Fruit fly (Drosophila melanogaster): Measurements from ENCODE around the gene Tasp1.

The Tasp1 gene

dm6 chr3L:16043045-16043781 lies 44.1 kb downstream of the Tasp1 start (continued):
- TF ChIP-seq CG16779 (tag; optimal IDR thresholded peaks at IDR 0.05): peak; percentile 76
- peak; percentile 80 to 81 for TF ChIP-seq ss (GFP tag; optimal IDR thresholded peaks at IDR 0.05)
- TF ChIP-seq fkh (GFP tag; optimal IDR thresholded peaks at IDR 0.05): no peak
- peak; percentile 57 for TF ChIP-seq Eip75B (GFP tag; optimal IDR thresholded peaks at IDR 0.05)
- TF ChIP-seq CG34406 (GFP tag; optimal IDR thresholded peaks at IDR 0.05): peak; percentile 81
- peak; percentile 60 for TF ChIP-seq fd59A (GFP tag; optimal IDR thresholded peaks at IDR 0.05)
- peak; percentile 84 for TF ChIP-seq CG15336 (GFP tag; IDR thresholded peaks at IDR 0.05)
- peak; percentile 86 for TF ChIP-seq CG10669 (GFP tag; optimal IDR thresholded peaks at IDR 0.05)
- peak; percentile 84 for TF ChIP-seq CG32006 (GFP tag; optimal IDR thresholded peaks at IDR 0.05)
- peak; percentile 67 for TF ChIP-seq CG4318 (GFP tag; optimal IDR thresholded peaks at IDR 0.05)
- TF ChIP-seq CG1621 (tag; optimal IDR thresholded peaks at IDR 0.05): peak; percentile 73
- TF ChIP-seq CG3032 (tag; optimal IDR thresholded peaks at IDR 0.05): peak; percentile 92
- TF ChIP-seq CG6854 (GFP tag; optimal IDR thresholded peaks at IDR 0.05): peak; percentile 74
- TF ChIP-seq Sox14 (GFP tag; optimal IDR thresholded peaks at IDR 0.05): peak; percentile 28
- TF ChIP-seq Met (GFP tag; optimal IDR thresholded peaks at IDR 0.05): peak; percentile 63
- peak; percentile 36 for TF ChIP-seq CG11902 (GFP tag; optimal IDR thresholded peaks at IDR 0.05)
- TF ChIP-seq Lpt (GFP tag; optimal IDR thresholded peaks at IDR 0.05): peak; percentile 72
- peak; percentile 86 for TF ChIP-seq Eip78C (GFP tag)
- TF ChIP-seq CG6808 (GFP tag; optimal IDR thresholded peaks at IDR 0.05): peak; percentile 83
- peak; percentile 30 for TF ChIP-seq CG31627 (GFP tag; optimal IDR thresholded peaks at IDR 0.05)
- peak; percentile 72 for TF ChIP-seq CG6276 (GFP tag; optimal IDR thresholded peaks at IDR 0.05)
- peak; percentile 59 for TF ChIP-seq CG6792 (GFP tag; optimal IDR thresholded peaks at IDR 0.05)
- peak; percentile 74 for TF ChIP-seq Blimp-1 (GFP tag; optimal IDR thresholded peaks at IDR 0.05)

- no peak for TF ChIP-seq Sox102F (GFP tag; optimal IDR thresholded peaks at IDR 0.05)
- peak; percentile 32 for TF ChIP-seq fd85E (GFP tag; optimal IDR thresholded peaks at IDR 0.05)
- TF ChIP-seq Sox15 (GFP tag; optimal IDR thresholded peaks at IDR 0.05): no peak
- TF ChIP-seq fkh (GFP tag; optimal IDR thresholded peaks at IDR 0.05): no peak
- TF ChIP-seq Hr38 (GFP tag; optimal IDR thresholded peaks at IDR 0.05): no peak
- TF ChIP-seq Lpt (GFP tag; optimal IDR thresholded peaks at IDR 0.05): peak; percentile 57
- TF ChIP-seq CG32006 (GFP tag; optimal IDR thresholded peaks at IDR 0.05): no peak
- no peak for TF ChIP-seq CG10669 (GFP tag; optimal IDR thresholded peaks at IDR 0.05)
Measured at dm6 chr3L:16042640-16043039, 44.7 kb downstream of the Tasp1 start.

dm6 chr3L:16042080-16042344 lies 45.3 kb downstream of the Tasp1 start:
- TF ChIP-seq CG8319 (GFP tag; optimal IDR thresholded peaks at IDR 0.05) (no peak), esn (GFP tag; optimal IDR thresholded peaks at IDR 0.05) (no peak), CG11762 (GFP tag; optimal IDR thresholded peaks at IDR 0.05; ENCODE audit: insufficient read depth) (no peak), Hr39 (GFP tag; optimal IDR thresholded peaks at IDR 0.05) (no peak), Smox (GFP tag; optimal IDR thresholded peaks at IDR 0.05) (no peak), CG11294 (GFP tag; IDR thresholded peaks at IDR 0.05) (no peak), Hr38 (GFP tag; optimal IDR thresholded peaks at IDR 0.05) (no peak), CG8632 (GFP tag; optimal IDR thresholded peaks at IDR 0.05) (no peak), Gug (GFP tag; IDR thresholded peaks at IDR 0.05) (no peak), topi (GFP tag; optimal IDR thresholded peaks at IDR 0.05) (no peak), CG7368 (GFP tag; optimal IDR thresholded peaks at IDR 0.05) (no peak), Eip78C (GFP tag) (no peak), CG34406 (GFP tag; optimal IDR thresholded peaks at IDR 0.05) (no peak), spab (GFP tag; optimal IDR thresholded peaks at IDR 0.05) (no peak), CG3032 (tag; optimal IDR thresholded peaks at IDR 0.05) (peak; percentile 6), Blimp-1 (GFP tag; optimal IDR thresholded peaks at IDR 0.05) (no peak), vri (GFP tag; optimal IDR thresholded peaks at IDR 0.05) (no peak), Sox15 (GFP tag; optimal IDR thresholded peaks at IDR 0.05) (no peak), Ets21C (GFP tag; optimal IDR thresholded peaks at IDR 0.05) (no peak), acj6 (GFP tag; optimal IDR thresholded peaks at IDR 0.05) (peak; percentile 28), net (GFP tag; optimal IDR thresholded peaks at IDR 0.05) (no peak), CG32006 (GFP tag; optimal IDR thresholded peaks at IDR 0.05) (peak; percentile 29), Lpt (GFP tag; optimal IDR thresholded peaks at IDR 0.05) (no peak), fd85E (GFP tag; optimal IDR thresholded peaks at IDR 0.05) (no peak), lz (GFP tag; optimal IDR thresholded peaks at IDR 0.05) (no peak), CG15336 (GFP tag; IDR thresholded peaks at IDR 0.05) (0 out of 2 replicates have a peak, but pooled peaks have one; percentile 3), Eip93F (GFP tag; optimal IDR thresholded peaks at IDR 0.05) (no peak), CG6854 (GFP tag; optimal IDR thresholded peaks at IDR 0.05) (no peak), CG6276 (GFP tag; optimal IDR thresholded peaks at IDR 0.05) (no peak), salr (GFP tag; optimal IDR thresholded peaks at IDR 0.05) (no peak), Met (GFP tag; optimal IDR thresholded peaks at IDR 0.05) (peak; percentile 19), CG3919 (GFP tag; optimal IDR thresholded peaks at IDR 0.05) (no peak)
